Fruit fly (Drosophila melanogaster) whole organism, embryonic: ENCODE data around the gene MAGE.

Experiments used
- Bteb2 ChIP-seq: fragments of 200-800 bp; sonication (Bioruptor generic); optimal IDR thresholded peaks from 2 replicates; lab custom pipeline; 2016; ENCODE audit warnings: missing biosample characterization, missing genetic modification characterization
- CG10147 ChIP-seq: fragments of 200-800 bp; sonication (Bioruptor generic); optimal IDR thresholded peaks from 2 replicates; lab custom pipeline; 2019; ENCODE audit warnings: missing biosample characterization, mild to moderate bottlenecking, missing genetic modification characterization, moderate library complexity
- CG15011 ChIP-seq: fragments of 200-800 bp; sonication (Bioruptor generic); optimal IDR thresholded peaks from 3 replicates; lab custom pipeline; 2018; ENCODE audit warnings: missing biosample characterization, mild to moderate bottlenecking, missing genetic modification characterization
- CG1529 ChIP-seq: fragments of 200-800 bp; sonication (Bioruptor generic); optimal IDR thresholded peaks from 3 replicates; lab custom pipeline; 2018; ENCODE audit warnings: missing biosample characterization, missing genetic modification characterization
- CG18619 ChIP-seq: fragments of 200-800 bp; sonication (Bioruptor generic); optimal IDR thresholded peaks from 3 replicates; lab custom pipeline; 2017; ENCODE audit warnings: missing biosample characterization, mild to moderate bottlenecking, missing genetic modification characterization
- CG2199 ChIP-seq: fragments of 200-800 bp; sonication (Bioruptor generic); IDR thresholded peaks from 3 replicates; pipeline ENCODE4 v1.3.6; 2022; ENCODE audit warnings: missing biosample characterization, missing genetic modification characterization
- CG2875 ChIP-seq: fragments of 200-800 bp; sonication (Bioruptor generic); optimal IDR thresholded peaks from 2 replicates; lab custom pipeline; 2017; ENCODE audit warnings: missing biosample characterization, mild to moderate bottlenecking, missing genetic modification characterization, missing genetic modification reagents
- CG3065 ChIP-seq: fragments of 200-800 bp; sonication (Bioruptor generic); optimal IDR thresholded peaks from 2 replicates; lab custom pipeline; 2016; ENCODE audit warnings: missing biosample characterization, missing genetic modification characterization
- CG31224 ChIP-seq: fragments of 200-800 bp; sonication (Bioruptor generic); IDR thresholded peaks from 2 replicates; pipeline ENCODE4 v1.3.6; 2022; ENCODE audit warnings: missing biosample characterization, missing genetic modification characterization
- CG3163 ChIP-seq: fragments of 200-800 bp; sonication (Bioruptor generic); optimal IDR thresholded peaks from 3 replicates; lab custom pipeline; 2016; ENCODE audit warnings: missing biosample characterization, missing genetic modification characterization
- CG32767 ChIP-seq: fragments of 200-800 bp; sonication (Bioruptor generic); IDR thresholded peaks from 2 replicates; pipeline ENCODE4 v1.3.6; 2022; ENCODE audit warnings: missing biosample characterization, missing genetic modification characterization
- CG3847 ChIP-seq: fragments of 200-800 bp; sonication (Bioruptor generic); IDR thresholded peaks from 2 replicates; pipeline ENCODE4 v1.3.6; 2022; ENCODE audit warnings: missing biosample characterization, missing genetic modification characterization
- CG4360 ChIP-seq: fragments of 200-800 bp; sonication (Bioruptor generic); IDR thresholded peaks from 2 replicates; pipeline ENCODE4 v1.3.6; 2022; ENCODE audit warnings: missing biosample characterization, missing genetic modification characterization
- CG6689 ChIP-seq: fragments of 200-800 bp; sonication (Bioruptor generic); IDR thresholded peaks from 2 replicates; pipeline ENCODE4 v1.3.6; 2022; ENCODE audit warnings: missing biosample characterization, missing genetic modification characterization
- CG9932 ChIP-seq: fragments of 200-800 bp; sonication (Bioruptor generic); IDR thresholded peaks from 2 replicates; pipeline ENCODE4 v1.3.6; 2022; ENCODE audit warnings: missing biosample characterization, missing genetic modification characterization
- Camta ChIP-seq: fragments of 200-800 bp; sonication (Bioruptor generic); optimal IDR thresholded peaks from 2 replicates; lab custom pipeline; 2016; ENCODE audit warnings: missing biosample characterization, missing genetic modification characterization
- D19A ChIP-seq: fragments of 200-800 bp; optimal IDR thresholded peaks from 3 replicates; lab custom pipeline; 2019; ENCODE audit warnings: missing biosample characterization, mild to moderate bottlenecking, missing genetic modification characterization, moderate library complexity
- Dbx ChIP-seq: fragments of 200-800 bp; sonication (Bioruptor generic); IDR thresholded peaks from 3 replicates; pipeline ENCODE4 v1.3.6; 2022; ENCODE audit warnings: missing biosample characterization, missing genetic modification characterization
- Dfd ChIP-seq, 2 experiments: fragments of >200 bp; optimal IDR thresholded peaks; 2 replicates each; lab custom pipeline; 2017; ENCODE audit warnings: missing biosample characterization in 2 of 2, missing genetic modification characterization in 2 of 2
- E2f1 ChIP-seq: fragments of 200-800 bp; sonication (Bioruptor generic); IDR thresholded peaks from 2 replicates; pipeline ENCODE4 v1.3.6; 2022; ENCODE audit warnings: missing biosample characterization, missing genetic modification characterization
- Rfx ChIP-seq: fragments of 200-800 bp; sonication (Bioruptor generic); IDR thresholded peaks from 2 replicates; pipeline ENCODE4 v1.3.6; 2022; ENCODE audit warnings: missing biosample characterization, missing genetic modification characterization
- Xbp1 ChIP-seq: fragments of 200-800 bp; sonication (Bioruptor generic); optimal IDR thresholded peaks from 3 replicates; lab custom pipeline; 2016; ENCODE audit warnings: missing biosample characterization, mild to moderate bottlenecking, missing genetic modification characterization
- ac ChIP-seq: fragments of 200-800 bp; sonication (Bioruptor generic); optimal IDR thresholded peaks from 3 replicates; lab custom pipeline; 2017; ENCODE audit warnings: missing biosample characterization, mild to moderate bottlenecking, missing genetic modification characterization
- cas ChIP-seq: fragments of 200-800 bp; sonication (Bioruptor generic); IDR thresholded peaks from 2 replicates; pipeline ENCODE4 v1.3.6; 2022; ENCODE audit warnings: missing biosample characterization, missing genetic modification characterization
- ci ChIP-seq: fragments of 200-800 bp; sonication (Bioruptor generic); IDR thresholded peaks from 3 replicates; pipeline ENCODE4 v1.3.6; 2022; ENCODE audit warnings: missing biosample characterization, missing genetic modification characterization
- dm ChIP-seq: fragments of 200-800 bp; sonication (Bioruptor generic); optimal IDR thresholded peaks from 3 replicates; lab custom pipeline; 2016; ENCODE audit warnings: missing biosample characterization, missing genetic modification characterization
- ftz-f1 ChIP-seq: fragments of 200-800 bp; sonication (Bioruptor generic); optimal IDR thresholded peaks from 2 replicates; lab custom pipeline; 2016; ENCODE audit warnings: missing biosample characterization, missing genetic modification characterization
- grau ChIP-seq: fragments of 200-800 bp; optimal IDR thresholded peaks from 3 replicates; lab custom pipeline; 2019; ENCODE audit warnings: missing biosample characterization, mild to moderate bottlenecking, missing genetic modification characterization, moderate library complexity
- hth ChIP-seq: fragments of >200 bp; optimal IDR thresholded peaks from 2 replicates; lab custom pipeline; 2017; ENCODE audit warnings: inconsistent platforms
- ind ChIP-seq: fragments of 200-800 bp; sonication (Bioruptor generic); optimal IDR thresholded peaks from 3 replicates; lab custom pipeline; 2016; ENCODE audit warnings: missing biosample characterization, missing genetic modification characterization
- jing ChIP-seq: fragments of 200-800 bp; sonication (Bioruptor generic); optimal IDR thresholded peaks from 2 replicates; lab custom pipeline; 2018; ENCODE audit warnings: missing biosample characterization, mild to moderate bottlenecking, missing genetic modification characterization
- jumu ChIP-seq: fragments of 200-800 bp; sonication (Bioruptor generic); optimal IDR thresholded peaks from 3 replicates; lab custom pipeline; 2016; ENCODE audit warnings: missing biosample characterization, missing genetic modification characterization
- klu ChIP-seq: fragments of 200-800 bp; sonication (Bioruptor generic); IDR thresholded peaks from 2 replicates; pipeline ENCODE4 v1.3.6; 2022; ENCODE audit warnings: missing biosample characterization, missing genetic modification characterization
- knrl ChIP-seq: fragments of 200-800 bp; sonication (Bioruptor generic); IDR thresholded peaks from 3 replicates; pipeline ENCODE4 v1.3.6; 2022; ENCODE audit warnings: missing biosample characterization, missing genetic modification characterization; ENCODE audit not compliant: partially characterized antibody
- lbe ChIP-seq: fragments of 200-800 bp; sonication (Bioruptor generic); optimal IDR thresholded peaks from 2 replicates; lab custom pipeline; 2016; ENCODE audit warnings: missing biosample characterization, mild to moderate bottlenecking, missing genetic modification characterization
- lmd ChIP-seq: fragments of 200-800 bp; sonication (Bioruptor generic); IDR thresholded peaks from 2 replicates; pipeline ENCODE4 v1.3.6; 2022; ENCODE audit warnings: missing biosample characterization, missing genetic modification characterization
- slp2 ChIP-seq: fragments of 200-800 bp; sonication (Bioruptor generic); optimal IDR thresholded peaks from 2 replicates; lab custom pipeline; 2016; ENCODE audit warnings: missing biosample characterization, missing genetic modification characterization
- sug ChIP-seq: fragments of 200-800 bp; optimal IDR thresholded peaks from 2 replicates; lab custom pipeline; 2019; ENCODE audit warnings: missing biosample characterization, mild to moderate bottlenecking, missing genetic modification characterization, moderate library complexity
- tna ChIP-seq: fragments of 200-800 bp; sonication (Bioruptor generic); IDR thresholded peaks from 2 replicates; pipeline ENCODE4 v1.3.6; 2022; ENCODE audit warnings: missing biosample characterization, missing genetic modification characterization; ENCODE audit not compliant: partially characterized antibody
- trem ChIP-seq: fragments of 200-800 bp; optimal IDR thresholded peaks from 3 replicates; lab custom pipeline; 2019; ENCODE audit warnings: missing biosample characterization, mild to moderate bottlenecking, missing genetic modification characterization, moderate library complexity
- unc-4 ChIP-seq: fragments of 200-800 bp; sonication (Bioruptor generic); IDR thresholded peaks from 2 replicates; pipeline ENCODE4 v1.3.6; 2022; ENCODE audit warnings: missing biosample characterization, missing genetic modification characterization; ENCODE audit not compliant: partially characterized antibody

The MAGE gene

dm6 chr3R:7144245-7144904 lies 10.6 kb downstream of the MAGE start, which contains the start of the genes CG14610 and CG2656 (continued):
- TF ChIP-seq Dbx (GFP tag; lab: Robert Waterston, UW) (peak; percentile 67), CG32767 (GFP tag; lab: Robert Waterston, UW) (no peak), CG31224 (GFP tag; lab: Robert Waterston, UW) (peak; percentile 24; the same call in 1 of the 2 replicates), ftz-f1 (GFP tag; lab: Kevin White, UChicago) (peak; percentile 41), dm (GFP tag; lab: Kevin White, UChicago) (peak; percentile 94), ac (no peak), CG3847 (GFP tag; lab: Robert Waterston, UW) (peak; percentile 94), grau (tag; lab: Kevin White, UChicago) (peak; percentile 58), ci (peak; percentile 86), knrl (GFP tag; lab: Robert Waterston, UW) (peak; percentile 51; the same call in 2 of the 3 replicates), tna (GFP tag; lab: Robert Waterston, UW) (peak; percentile 19; the same call in 1 of the 2 replicates), CG10147 (GFP tag; lab: Kevin White, UChicago) (no peak), CG9932 (GFP tag; lab: Robert Waterston, UW) (peak; percentile 86), CG3163 (GFP tag; lab: Kevin White, UChicago) (peak; percentile 69), cas (GFP tag; lab: Robert Waterston, UW) (0 out of 2 replicates have a peak, but pooled peaks have one; percentile 36), CG15011 (GFP tag; lab: Kevin White, UChicago) (no peak), ind (peak; percentile 89), trem (tag; lab: Kevin White, UChicago) (peak; percentile 100), Xbp1 (GFP tag; lab: Kevin White, UChicago) (peak; percentile 93), CG3065 (GFP tag; lab: Kevin White, UChicago) (peak; percentile 53), CG2199 (GFP tag; lab: Robert Waterston, UW) (peak; percentile 90), D19A (tag; lab: Kevin White, UChicago) (peak; percentile 26), Bteb2 (GFP tag; lab: Kevin White, UChicago) (peak; percentile 69), CG18619 (peak; percentile 42), sug (peak; percentile 48), jing (GFP tag; lab: Kevin White, UChicago) (no peak), E2f1 (GFP tag; lab: Robert Waterston, UW) (peak; percentile 26; the same call in 1 of the 2 replicates), CG1529 (GFP tag; lab: Kevin White, UChicago) (peak; percentile 7), unc-4 (peak; percentile 58), klu (GFP tag; lab: Robert Waterston, UW) (no peak), Camta (GFP tag; lab: Kevin White, UChicago) (peak; percentile 60), CG4360 (GFP tag; lab: Robert Waterston, UW) (no peak; the same call in 1 of the 2 replicates), slp2 (GFP tag; lab: Kevin White, UChicago) (peak; percentile 66), hth (lab: Kevin White, UChicago) (no peak), CG2875 (GFP tag; lab: Kevin White, UChicago) (no peak), lbe (GFP tag; lab: Kevin White, UChicago) (no peak), jumu (peak; percentile 90), CG6689 (GFP tag; lab: Robert Waterston, UW) (0 out of 2 replicates have a peak, but pooled peaks have one; percentile 28), lmd (peak; percentile 53; the same call in 1 of the 2 replicates), Dfd (GFP tag; optimal IDR thresholded peaks at IDR 0.05; lab: Kevin White, UChicago) (no peak), Rfx (GFP tag; lab: Robert Waterston, UW) (peak; percentile 85)
